Worm (Caenorhabditis elegans) whole organism, L2 larva: Measurements from ENCODE around the gene zzz-1.

Experiments
- C34F6.9 ChIP-seq: fragments of 150-350 bp; optimal IDR thresholded peaks from 2 replicates; lab custom pipeline; 2014; ENCODE audit warnings: missing biosample characterization, missing genetic modification characterization
- F13H6.1 ChIP-seq: sonication (generic microtip); optimal IDR thresholded peaks from 2 replicates; lab custom pipeline; 2016; ENCODE audit warnings: missing genetic modification characterization, missing compliant biosample characterization
- R02D3.7 ChIP-seq: fragments of 150-350 bp; optimal IDR thresholded peaks from 2 replicates; lab custom pipeline; 2014; ENCODE audit warnings: missing biosample characterization, missing genetic modification characterization
- ZK546.5 ChIP-seq: sonication (generic microtip); optimal IDR thresholded peaks from 2 replicates; lab custom pipeline; 2017; ENCODE audit warnings: missing biosample characterization, missing genetic modification characterization
- alr-1 ChIP-seq: fragments of 150-350 bp; optimal IDR thresholded peaks from 2 replicates; lab custom pipeline; 2014; ENCODE audit warnings: missing biosample characterization, missing genetic modification characterization
- aly-2 ChIP-seq: fragments of 150-350 bp; optimal IDR thresholded peaks from 2 replicates; lab custom pipeline; 2014; ENCODE audit warnings: missing biosample characterization, missing genetic modification characterization
- ama-1 ChIP-seq: fragments of 150-350 bp; optimal IDR thresholded peaks from 2 replicates; lab custom pipeline; 2018; ENCODE audit warnings: inconsistent platforms
- blmp-1 ChIP-seq: sonication (generic microtip); optimal IDR thresholded peaks from 2 replicates; lab custom pipeline; 2017; ENCODE audit warnings: missing genetic modification characterization, mild to moderate bottlenecking, missing compliant biosample characterization, antibody characterized with exemption, moderate library complexity; ENCODE audit not compliant: insufficient read depth
- ceh-16 ChIP-seq: fragments of 150-350 bp; optimal IDR thresholded peaks from 2 replicates; lab custom pipeline; 2014; ENCODE audit warnings: missing biosample characterization, missing genetic modification characterization
- ceh-82 ChIP-seq: fragments of 150-350 bp; optimal IDR thresholded peaks from 2 replicates; lab custom pipeline; 2014; ENCODE audit warnings: missing biosample characterization, missing genetic modification characterization
- crh-2 ChIP-seq: sonication (generic microtip); optimal IDR thresholded peaks from 2 replicates; lab custom pipeline; 2017; ENCODE audit warnings: missing biosample characterization, missing genetic modification characterization
- dmd-4 ChIP-seq: sonication (generic microtip); optimal IDR thresholded peaks from 2 replicates; lab custom pipeline; 2017; ENCODE audit warnings: missing biosample characterization, missing genetic modification characterization
- fos-1 ChIP-seq: fragments of 150-350 bp; optimal IDR thresholded peaks from 2 replicates; lab custom pipeline; 2014; ENCODE audit warnings: missing biosample characterization, missing genetic modification characterization
- gmeb-1 ChIP-seq: fragments of 150-350 bp; optimal IDR thresholded peaks from 2 replicates; lab custom pipeline; 2014; ENCODE audit warnings: missing biosample characterization, missing genetic modification characterization
- lin-11 ChIP-seq: fragments of 150-350 bp; sonication (generic microtip); optimal IDR thresholded peaks from 2 replicates; lab custom pipeline; 2014; ENCODE audit warnings: missing biosample characterization, missing genetic modification characterization, inconsistent platforms, mixed read lengths
- lin-13 ChIP-seq: fragments of 150-350 bp; optimal IDR thresholded peaks from 2 replicates; lab custom pipeline; 2014; ENCODE audit warnings: missing biosample characterization, missing genetic modification reagents, missing genetic modification characterization
- lin-39 ChIP-seq: fragments of 150-350 bp; optimal IDR thresholded peaks from 2 replicates; lab custom pipeline; 2014; ENCODE audit warnings: missing biosample characterization, missing genetic modification reagents, missing genetic modification characterization
- lsy-2 ChIP-seq, 2 experiments: fragments of 150-350 bp in 1 of 2; sonication (generic microtip) in 1 of 2; optimal IDR thresholded peaks; 2 replicates each; lab custom pipeline; 2014 to 2017; ENCODE audit warnings: missing biosample characterization in 2 of 2, missing genetic modification characterization in 2 of 2
- mab-5 ChIP-seq: fragments of 150-350 bp; optimal IDR thresholded peaks from 2 replicates; lab custom pipeline; 2014; ENCODE audit warnings: missing biosample characterization, missing genetic modification characterization
- mbf-1 ChIP-seq: sonication (generic microtip); optimal IDR thresholded peaks from 2 replicates; lab custom pipeline; 2017; ENCODE audit warnings: missing biosample characterization, missing genetic modification characterization
- mdl-1 ChIP-seq, 2 experiments: fragments of 150-350 bp in 1 of 2; sonication (generic microtip) in 1 of 2; optimal IDR thresholded peaks; 2 replicates each; lab custom pipeline; 2017; ENCODE audit warnings: missing biosample characterization in 2 of 2, missing genetic modification characterization in 2 of 2
- nhr-10 ChIP-seq: sonication (generic microtip); optimal IDR thresholded peaks from 2 replicates; lab custom pipeline; 2017; ENCODE audit warnings: missing biosample characterization, missing genetic modification characterization
- nhr-11 ChIP-seq: fragments of 150-350 bp; optimal IDR thresholded peaks from 2 replicates; lab custom pipeline; 2014; ENCODE audit warnings: missing biosample characterization, missing genetic modification characterization
- nhr-12 ChIP-seq: fragments of 150-350 bp; optimal IDR thresholded peaks from 2 replicates; lab custom pipeline; 2014; ENCODE audit warnings: missing biosample characterization, missing genetic modification characterization
- nhr-129 ChIP-seq: fragments of 150-350 bp; optimal IDR thresholded peaks from 2 replicates; lab custom pipeline; 2014; ENCODE audit warnings: missing biosample characterization, missing genetic modification characterization
- nhr-21 ChIP-seq: fragments of 150-350 bp; optimal IDR thresholded peaks from 2 replicates; lab custom pipeline; 2014; ENCODE audit warnings: missing biosample characterization, missing genetic modification characterization
- nhr-237 ChIP-seq: fragments of 150-350 bp; optimal IDR thresholded peaks from 2 replicates; lab custom pipeline; 2014; ENCODE audit warnings: missing biosample characterization, missing genetic modification characterization
- nhr-25 ChIP-seq: fragments of 150-350 bp; sonication (generic microtip); optimal IDR thresholded peaks from 3 replicates; lab custom pipeline; 2014; ENCODE audit warnings: missing biosample characterization, missing genetic modification characterization
- nhr-6 ChIP-seq: fragments of 150-350 bp; optimal IDR thresholded peaks from 2 replicates; lab custom pipeline; 2014; ENCODE audit warnings: missing biosample characterization, missing genetic modification characterization
- nhr-77 ChIP-seq: fragments of 150-350 bp; optimal IDR thresholded peaks from 2 replicates; lab custom pipeline; 2014; ENCODE audit warnings: missing biosample characterization, missing genetic modification characterization
- sem-4 ChIP-seq: fragments of 150-350 bp; optimal IDR thresholded peaks from 2 replicates; lab custom pipeline; 2014; ENCODE audit warnings: missing biosample characterization, missing genetic modification reagents, missing genetic modification characterization
- sma-3 ChIP-seq: sonication (generic microtip); optimal IDR thresholded peaks from 2 replicates; lab custom pipeline; 2016; ENCODE audit warnings: missing genetic modification reagents, missing genetic modification characterization, missing compliant biosample characterization
- sma-9 ChIP-seq, 2 experiments: fragments of 150-350 bp in 1 of 2; sonication (generic microtip) in 1 of 2; optimal IDR thresholded peaks; 2 replicates each; lab custom pipeline; 2014 to 2016; ENCODE audit warnings: missing genetic modification characterization in 2 of 2, mild to moderate bottlenecking in 1 of 2, missing biosample characterization in 1 of 2, missing compliant biosample characterization in 1 of 2, missing genetic modification reagents in 1 of 2, moderate library complexity in 1 of 2
- unc-39 ChIP-seq: fragments of 150-350 bp; optimal IDR thresholded peaks from 2 replicates; lab custom pipeline; 2014; ENCODE audit warnings: missing biosample characterization, missing genetic modification characterization
- unc-55 ChIP-seq: fragments of 150-350 bp; sonication (generic microtip); optimal IDR thresholded peaks from 3 replicates; lab custom pipeline; 2014; ENCODE audit warnings: missing biosample characterization, missing genetic modification reagents, missing genetic modification characterization
- unc-62 ChIP-seq: fragments of 150-350 bp; optimal IDR thresholded peaks from 2 replicates; lab custom pipeline; 2014; ENCODE audit warnings: missing biosample characterization, missing genetic modification reagents, missing genetic modification characterization
- zag-1 ChIP-seq: fragments of 150-350 bp; optimal IDR thresholded peaks from 2 replicates; lab custom pipeline; 2014; ENCODE audit warnings: missing biosample characterization, missing genetic modification characterization
- ztf-11 ChIP-seq: sonication (generic microtip); optimal IDR thresholded peaks from 2 replicates; lab custom pipeline; 2017; ENCODE audit warnings: missing biosample characterization, missing genetic modification characterization
- ztf-4 ChIP-seq: fragments of 150-350 bp; optimal IDR thresholded peaks from 2 replicates; lab custom pipeline; 2014; ENCODE audit warnings: missing biosample characterization, missing genetic modification characterization

The zzz-1 gene

ce11 chrV:10880138-10880882 lies 28.7 kb downstream of the zzz-1 start, which contains the start of gene F32D8.1:
Gene F32D8.1 (plus strand): TSS chrV:10880832.
- TF ChIP-seq C34F6.9 (tag; lab: Kevin White, UChicago), result no peak
- no peak for TF ChIP-seq sma-9 (GFP tag; optimal IDR thresholded peaks at IDR 0.05; lab: Kevin White, UChicago)
- no peak for TF ChIP-seq sma-9 (tag; optimal IDR thresholded peaks at IDR 0.05; lab: Kevin White, UChicago)
- no peak for TF ChIP-seq dmd-4
- no peak for TF ChIP-seq aly-2 (tag; lab: Kevin White, UChicago)
- no peak for TF ChIP-seq ama-1 (lab: Kevin White, UChicago)
- no peak for TF ChIP-seq ztf-11 (tag; lab: Kevin White, UChicago)
- TF ChIP-seq gmeb-1, result no peak
- TF ChIP-seq ztf-4, result no peak
- no peak for TF ChIP-seq nhr-237
- no peak for TF ChIP-seq mbf-1 (tag; lab: Kevin White, UChicago)
- TF ChIP-seq unc-62 (GFP tag; lab: Kevin White, UChicago), result no peak
- TF ChIP-seq alr-1, result no peak
- TF ChIP-seq nhr-6 (tag; lab: Kevin White, UChicago), result no peak
- no peak for TF ChIP-seq nhr-25 (tag; lab: Kevin White, UChicago)
- no peak for TF ChIP-seq lin-11 (tag; lab: Kevin White, UChicago)
- no peak for TF ChIP-seq ZK546.5 (tag; lab: Kevin White, UChicago)
- no peak for TF ChIP-seq nhr-129 (tag; lab: Kevin White, UChicago)
- no peak for TF ChIP-seq lin-13 (GFP tag; lab: Kevin White, UChicago)

ce11 chrV:10877808-10878600 lies 31.0 kb downstream of the zzz-1 start:
- TF ChIP-seq nhr-129 (tag; lab: Kevin White, UChicago) (peak; percentile 13), mdl-1 (tag; optimal IDR thresholded peaks at IDR 0.05; lab: Kevin White, UChicago) (no peak), F13H6.1 (peak; percentile 6), mbf-1 (tag; lab: Kevin White, UChicago) (no peak), mab-5 (tag; lab: Kevin White, UChicago) (no peak), sma-3 (GFP tag; lab: Kevin White, UChicago) (peak; percentile 12), ZK546.5 (tag; lab: Kevin White, UChicago) (no peak), nhr-21 (tag; lab: Kevin White, UChicago) (peak; percentile 9), gmeb-1 (peak; percentile 19), blmp-1 (tag; lab: Kevin White, UChicago) (peak; percentile 42), nhr-77 (tag; lab: Kevin White, UChicago) (no peak), dmd-4 (no peak), fos-1 (peak; percentile 86), C34F6.9 (tag; lab: Kevin White, UChicago) (peak; percentile 1), sma-9 (GFP tag; optimal IDR thresholded peaks at IDR 0.05; lab: Kevin White, UChicago) (peak; percentile 71), sma-9 (tag; optimal IDR thresholded peaks at IDR 0.05; lab: Kevin White, UChicago) (no peak), ceh-82 (no peak), unc-39 (tag; lab: Kevin White, UChicago) (no peak), aly-2 (tag; lab: Kevin White, UChicago) (no peak), lsy-2 (tag; optimal IDR thresholded peaks at IDR 0.05; lab: Kevin White, UChicago) (peak in 1 of 2 experiments; percentile 7)

- TF ChIP-seq sma-9 (GFP tag; optimal IDR thresholded peaks at IDR 0.05; lab: Kevin White, UChicago), result peak; percentile 60
- no peak for TF ChIP-seq sma-9 (tag; optimal IDR thresholded peaks at IDR 0.05; lab: Kevin White, UChicago)
- TF ChIP-seq lsy-2 (tag; optimal IDR thresholded peaks at IDR 0.05; lab: Kevin White, UChicago), result peak in 1 of 2 experiments; percentile 11
- TF ChIP-seq C34F6.9 (tag; lab: Kevin White, UChicago), result peak; percentile 32
- TF ChIP-seq lin-13 (GFP tag; lab: Kevin White, UChicago), result peak; percentile 7
- TF ChIP-seq crh-2 (tag; lab: Kevin White, UChicago), result peak; percentile 17
- no peak for TF ChIP-seq ztf-4
- TF ChIP-seq alr-1, result no peak
- TF ChIP-seq nhr-129 (tag; lab: Kevin White, UChicago), result no peak
Measured at ce11 chrV:10876512-10876911, 32.5 kb downstream of the zzz-1 start.

DNA sequence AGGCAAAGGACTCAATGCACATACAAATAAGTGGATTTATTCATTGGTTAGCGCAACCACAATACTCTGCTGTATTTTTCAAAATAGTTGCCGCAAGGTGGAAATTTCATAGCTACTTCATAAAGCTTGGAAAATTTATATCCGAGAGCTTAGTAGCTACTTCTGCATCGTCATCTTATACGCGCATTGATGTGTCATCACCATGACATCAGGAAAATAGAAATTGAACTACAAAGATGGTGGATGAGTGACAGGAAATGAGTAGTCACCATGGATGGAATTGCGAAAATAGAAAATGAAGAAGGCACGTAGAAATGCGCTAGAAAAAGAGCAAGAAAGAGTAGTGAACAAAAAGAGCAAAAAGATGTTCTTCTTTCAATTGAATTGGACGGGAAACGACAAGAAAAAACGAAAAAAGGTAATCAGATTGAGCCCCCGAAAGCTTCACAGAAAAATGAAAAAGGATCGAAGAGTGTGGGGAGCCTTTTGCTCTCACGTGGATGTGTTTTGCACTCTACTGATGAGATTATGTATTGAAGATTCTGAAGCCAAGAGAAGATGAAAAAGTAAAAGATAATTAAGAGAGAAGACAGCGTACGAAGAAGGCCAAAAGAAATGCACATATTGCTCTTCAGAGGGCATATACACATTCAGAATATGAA lies 33.9 kb downstream of the zzz-1 start:
- no peak for TF ChIP-seq nhr-129 (tag; lab: Kevin White, UChicago)
- peak in 1 of 2 experiments; percentile 51 for TF ChIP-seq mdl-1 (tag; optimal IDR thresholded peaks at IDR 0.05; lab: Kevin White, UChicago)
- no peak for TF ChIP-seq nhr-12 (tag; lab: Kevin White, UChicago)
- peak in 1 of 2 experiments; percentile 7 for TF ChIP-seq lsy-2 (tag; optimal IDR thresholded peaks at IDR 0.05; lab: Kevin White, UChicago)
- peak; percentile 52 for TF ChIP-seq sma-9 (GFP tag; optimal IDR thresholded peaks at IDR 0.05; lab: Kevin White, UChicago)
- TF ChIP-seq sma-9 (tag; optimal IDR thresholded peaks at IDR 0.05; lab: Kevin White, UChicago), result no peak
- TF ChIP-seq unc-55, result no peak
- TF ChIP-seq zag-1 (tag; lab: Kevin White, UChicago), result peak; percentile 10
- no peak for TF ChIP-seq ceh-16 (tag; lab: Kevin White, UChicago)
- peak; percentile 44 for TF ChIP-seq sem-4
- TF ChIP-seq nhr-11 (tag; lab: Kevin White, UChicago), result no peak
- TF ChIP-seq R02D3.7, result no peak
- no peak for TF ChIP-seq nhr-21 (tag; lab: Kevin White, UChicago)
- no peak for TF ChIP-seq nhr-10 (tag; lab: Kevin White, UChicago)
- no peak for TF ChIP-seq lin-39
- TF ChIP-seq F13H6.1, result peak; percentile 15
- TF ChIP-seq crh-2 (tag; lab: Kevin White, UChicago), result no peak
